Worm (Caenorhabditis elegans): ENCODE results near the gene gipc-2.

DNA sequence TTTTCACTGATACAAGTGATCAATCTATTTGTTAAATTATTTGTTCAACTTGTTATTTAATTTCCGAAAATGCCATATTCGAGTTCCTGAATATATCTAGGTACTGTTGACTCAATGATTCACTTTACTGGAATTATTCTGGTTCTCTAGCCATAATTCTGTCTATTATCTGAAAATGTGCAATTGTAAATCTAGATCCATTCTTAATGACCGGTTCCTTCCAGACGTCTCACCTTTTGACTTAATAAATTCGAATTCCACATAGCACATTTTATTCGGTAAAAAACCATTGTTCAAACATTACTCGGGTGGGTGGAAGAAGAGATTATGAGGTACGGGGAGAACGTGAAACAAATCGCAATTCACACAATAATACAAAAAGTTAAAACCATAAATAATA is 38.0 kb downstream of the gipc-2 start:
- TF ChIP-seq nhr-237 (tag; optimal IDR thresholded peaks at IDR 0.05) (no peak), nhr-11 (tag; optimal IDR thresholded peaks at IDR 0.05) (no peak), unc-62 (GFP tag; optimal IDR thresholded peaks at IDR 0.05 in 1 of 2) (no peak), unc-62 (tag; optimal IDR thresholded peaks at IDR 0.05) (no peak)

Data from whole organism, L4 larva.